Fruit fly (Drosophila melanogaster): ENCODE data around the gene Cpr72Ea.

Cpr72Ea gene

dm6 chr3L:16331633-16332032 is 30.8 kb upstream of the Cpr72Ea start, which contains the start of gene retinin:
retinin (plus strand) TSS chr3L:16331933.
- TF ChIP-seq rgr (GFP tag; optimal IDR thresholded peaks at IDR 0.05) (no peak), Dif (GFP tag; optimal IDR thresholded peaks at IDR 0.05; ENCODE audit: partially characterized antibody) (no peak), Rel (GFP tag; optimal IDR thresholded peaks at IDR 0.05) (no peak), Rel (tag; optimal IDR thresholded peaks at IDR 0.05) (no peak), psq (GFP tag; optimal IDR thresholded peaks at IDR 0.05) (no peak), h (GFP tag; optimal IDR thresholded peaks at IDR 0.05) (no peak), Hnf4 (GFP tag; optimal IDR thresholded peaks at IDR 0.05) (no peak), dl (GFP tag; optimal IDR thresholded peaks at IDR 0.05; ENCODE audit: insufficient read depth in 1 of 2, partially characterized antibody in 2 of 2) (no peak), N (GFP tag; optimal IDR thresholded peaks at IDR 0.05) (no peak), CG32264 (GFP tag; optimal IDR thresholded peaks at IDR 0.05) (no peak), Hr78 (GFP tag; optimal IDR thresholded peaks at IDR 0.05) (no peak), tai (GFP tag; optimal IDR thresholded peaks at IDR 0.05) (no peak), lola (GFP tag; optimal IDR thresholded peaks at IDR 0.05) (no peak), woc (GFP tag; optimal IDR thresholded peaks at IDR 0.05) (no peak), br (GFP tag; optimal IDR thresholded peaks at IDR 0.05) (no peak), dmrt93B (GFP tag; optimal IDR thresholded peaks at IDR 0.05) (no peak), brk (GFP tag; optimal IDR thresholded peaks at IDR 0.05) (no peak), GATAd (GFP tag; optimal IDR thresholded peaks at IDR 0.05) (no peak), CrebA (GFP tag; optimal IDR thresholded peaks at IDR 0.05; ENCODE audit: borderline replicate concordance) (no peak)

- no peak for TF ChIP-seq ey (GFP tag; optimal IDR thresholded peaks at IDR 0.05)
- no peak for TF ChIP-seq psq (GFP tag; optimal IDR thresholded peaks at IDR 0.05)
- no peak for TF ChIP-seq Hnf4 (GFP tag; optimal IDR thresholded peaks at IDR 0.05)
- TF ChIP-seq Dfd (GFP tag; optimal IDR thresholded peaks at IDR 0.05): no peak
- no peak for TF ChIP-seq pan (optimal IDR thresholded peaks at IDR 0.05)
- no peak for TF ChIP-seq Hr78 (GFP tag; optimal IDR thresholded peaks at IDR 0.05)
- TF ChIP-seq HLH106 (tag; optimal IDR thresholded peaks at IDR 0.05): no peak
- TF ChIP-seq foxo (GFP tag; optimal IDR thresholded peaks at IDR 0.05): no peak
These were observed 29.4 kb upstream of the Cpr72Ea start, which contains the start of gene CG13056 for dm6 chr3L:16333013-16333412. CG13056 (plus strand) TSS chr3L:16333313.

dm6 chr3L:16334876-16335275 is 27.5 kb upstream of the Cpr72Ea start:
- no peak for TF ChIP-seq Rel (GFP tag; optimal IDR thresholded peaks at IDR 0.05)
- no peak for TF ChIP-seq Rel (tag; optimal IDR thresholded peaks at IDR 0.05)
- peak; percentile 79 for TF ChIP-seq N (GFP tag; optimal IDR thresholded peaks at IDR 0.05)
- TF ChIP-seq tai (GFP tag; optimal IDR thresholded peaks at IDR 0.05): no peak
- TF ChIP-seq HLH106 (tag; optimal IDR thresholded peaks at IDR 0.05): no peak
- TF ChIP-seq CG9705 (GFP tag; optimal IDR thresholded peaks at IDR 0.05): no peak
- TF ChIP-seq Hr83 (GFP tag; optimal IDR thresholded peaks at IDR 0.05; ENCODE audit: poor library complexity, severe bottlenecking): no peak
- peak; percentile 80 for TF ChIP-seq Myc (optimal IDR thresholded peaks at IDR 0.05)
- TF ChIP-seq jim (GFP tag; optimal IDR thresholded peaks at IDR 0.05): no peak
- TF ChIP-seq dl (GFP tag; optimal IDR thresholded peaks at IDR 0.05; ENCODE audit: insufficient read depth in 1 of 2, partially characterized antibody in 2 of 2): no peak
- no peak for TF ChIP-seq pan (optimal IDR thresholded peaks at IDR 0.05)
- TF ChIP-seq OdsH (GFP tag; optimal IDR thresholded peaks at IDR 0.05): no peak
- TF ChIP-seq lola (GFP tag; optimal IDR thresholded peaks at IDR 0.05): no peak
- TF ChIP-seq Dif (GFP tag; optimal IDR thresholded peaks at IDR 0.05; ENCODE audit: partially characterized antibody): peak; percentile 39
- no peak for TF ChIP-seq Hr78 (GFP tag; optimal IDR thresholded peaks at IDR 0.05)
- no peak for TF ChIP-seq GATAd (GFP tag; optimal IDR thresholded peaks at IDR 0.05)
- TF ChIP-seq Vsx2 (GFP tag; optimal IDR thresholded peaks at IDR 0.05; ENCODE audit: partially characterized antibody): peak; percentile 58

dm6 chr3L:16337739-16338138 is 24.7 kb upstream of the Cpr72Ea start:
- no peak for TF ChIP-seq GATAd (GFP tag; optimal IDR thresholded peaks at IDR 0.05)
- TF ChIP-seq Abd-B (GFP tag; optimal IDR thresholded peaks at IDR 0.05): no peak
- no peak for TF ChIP-seq Myc (optimal IDR thresholded peaks at IDR 0.05)
- no peak for TF ChIP-seq usp (GFP tag; optimal IDR thresholded peaks at IDR 0.05)
- TF ChIP-seq tai (GFP tag; optimal IDR thresholded peaks at IDR 0.05): no peak
- TF ChIP-seq OdsH (GFP tag; optimal IDR thresholded peaks at IDR 0.05): no peak
- no peak for TF ChIP-seq sv (GFP tag; optimal IDR thresholded peaks at IDR 0.05)

dm6 chr3L:16338703-16339102 is 23.7 kb upstream of the Cpr72Ea start, which contains the start of gene CG4998:
CG4998 (plus strand) TSS chr3L:16339003.
- TF ChIP-seq GATAd (GFP tag; optimal IDR thresholded peaks at IDR 0.05) (no peak), dsf (GFP tag; optimal IDR thresholded peaks at IDR 0.05; ENCODE audit: borderline replicate concordance) (no peak), dl (GFP tag; optimal IDR thresholded peaks at IDR 0.05; ENCODE audit: insufficient read depth in 1 of 2, partially characterized antibody in 2 of 2) (no peak), brk (GFP tag; optimal IDR thresholded peaks at IDR 0.05) (no peak), Jra (GFP tag; optimal IDR thresholded peaks at IDR 0.05) (no peak), Dfd (GFP tag; optimal IDR thresholded peaks at IDR 0.05) (no peak), CrebA (GFP tag; optimal IDR thresholded peaks at IDR 0.05; ENCODE audit: borderline replicate concordance) (no peak), Mio (GFP tag; optimal IDR thresholded peaks at IDR 0.05) (no peak), HLH106 (tag; optimal IDR thresholded peaks at IDR 0.05) (no peak), Dif (GFP tag; optimal IDR thresholded peaks at IDR 0.05; ENCODE audit: partially characterized antibody) (no peak), psq (GFP tag; optimal IDR thresholded peaks at IDR 0.05) (no peak), dmrt93B (GFP tag; optimal IDR thresholded peaks at IDR 0.05) (no peak), Hr78 (GFP tag; optimal IDR thresholded peaks at IDR 0.05) (no peak), Rel (GFP tag; optimal IDR thresholded peaks at IDR 0.05) (no peak), Rel (tag; optimal IDR thresholded peaks at IDR 0.05) (no peak), br (GFP tag; optimal IDR thresholded peaks at IDR 0.05) (no peak), jim (GFP tag; optimal IDR thresholded peaks at IDR 0.05) (no peak), woc (GFP tag; optimal IDR thresholded peaks at IDR 0.05) (no peak), Sp1 (GFP tag; optimal IDR thresholded peaks at IDR 0.05) (no peak)
